Fruit fly (Drosophila melanogaster): ENCODE measurements around the gene msk.

Gene msk

DNA sequence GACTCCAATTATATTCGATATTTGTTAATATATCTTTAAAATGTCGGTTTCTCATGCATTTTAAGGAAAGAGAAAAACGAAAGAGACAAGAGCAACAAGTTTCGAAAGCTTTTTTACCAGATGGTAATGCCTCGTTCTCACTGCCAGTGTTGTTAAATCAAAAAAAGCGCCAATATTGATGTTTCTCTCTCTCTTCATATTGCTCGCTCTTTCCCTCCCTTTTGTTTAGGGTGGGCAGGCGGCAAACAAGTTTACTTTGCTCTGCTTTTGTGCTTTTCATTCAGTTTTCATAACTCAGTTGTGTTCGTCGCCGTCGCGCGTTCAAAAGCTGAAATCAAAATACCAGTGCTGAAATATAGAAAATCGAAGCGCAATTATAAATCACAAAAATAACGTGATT is 34.2 kb upstream of the msk start (continued):
- TF ChIP-seq salm (tag; optimal IDR thresholded peaks at IDR 0.05), result peak; percentile 20
- TF ChIP-seq CG12659 (GFP tag; optimal IDR thresholded peaks at IDR 0.05), result peak; percentile 44
- TF ChIP-seq tio (GFP tag; optimal IDR thresholded peaks at IDR 0.05), result no peak
- TF ChIP-seq row (GFP tag; IDR thresholded peaks at IDR 0.05), result peak; percentile 18; the same call in 1 of the 3 replicates
- TF ChIP-seq onecut (GFP tag; IDR thresholded peaks at IDR 0.05), result peak; percentile 82
- TF ChIP-seq CG14050 (GFP tag; IDR thresholded peaks at IDR 0.05), result no peak; the same call in 2 of the 3 replicates
- TF ChIP-seq odd (GFP tag; optimal IDR thresholded peaks at IDR 0.05), result peak; percentile 46
- peak; percentile 34 for TF ChIP-seq D19A (tag; optimal IDR thresholded peaks at IDR 0.05)
- TF ChIP-seq Mad (GFP tag; optimal IDR thresholded peaks at IDR 0.05), result peak; percentile 17
- no peak for TF ChIP-seq CG9876 (GFP tag; optimal IDR thresholded peaks at IDR 0.05)
- TF ChIP-seq CG4424 (GFP tag; optimal IDR thresholded peaks at IDR 0.05), result no peak
- peak; percentile 89 for TF ChIP-seq lab (GFP tag; optimal IDR thresholded peaks at IDR 0.05)
- TF ChIP-seq CG8290 (GFP tag; optimal IDR thresholded peaks at IDR 0.05), result peak; percentile 19
- peak; percentile 38 to 71 for TF ChIP-seq CG8290 (tag; optimal IDR thresholded peaks at IDR 0.05)
- TF ChIP-seq CG2875 (GFP tag; optimal IDR thresholded peaks at IDR 0.05), result peak; percentile 21
- TF ChIP-seq pzg (GFP tag; optimal IDR thresholded peaks at IDR 0.05), result peak; percentile 32
- peak; percentile 13 for TF ChIP-seq Ets97D (GFP tag; optimal IDR thresholded peaks at IDR 0.05)
- TF ChIP-seq CG10267 (tag; optimal IDR thresholded peaks at IDR 0.05), result peak; percentile 67
- peak; percentile 85 to 95 for TF ChIP-seq Trl (optimal IDR thresholded peaks at IDR 0.05)
- peak; percentile 64 for TF ChIP-seq Trl (GFP tag; optimal IDR thresholded peaks at IDR 0.05)
- peak; percentile 38; the same call in 1 of the 2 replicates for TF ChIP-seq CG14014 (GFP tag; IDR thresholded peaks at IDR 0.05)
- TF ChIP-seq sob (GFP tag; IDR thresholded peaks at IDR 0.05), result peak; percentile 66
- peak; percentile 65 for TF ChIP-seq BtbVII (GFP tag; optimal IDR thresholded peaks at IDR 0.05)
- 0 out of 2 replicates have a peak, but pooled peaks have one; percentile 20 for TF ChIP-seq ttk (GFP tag; IDR thresholded peaks at IDR 0.05)
- peak; percentile 41 for TF ChIP-seq cwo (GFP tag; optimal IDR thresholded peaks at IDR 0.05)
- TF ChIP-seq Vsx1 (GFP tag; optimal IDR thresholded peaks at IDR 0.05), result peak; percentile 6
- peak; percentile 14; the same call in 1 of the 2 replicates for TF ChIP-seq MBD-R2 (GFP tag; IDR thresholded peaks at IDR 0.05)
- no peak for TF ChIP-seq cg (GFP tag; optimal IDR thresholded peaks at IDR 0.05)
- TF ChIP-seq sqz (GFP tag; optimal IDR thresholded peaks at IDR 0.05), result peak; percentile 56
- peak; percentile 66 for TF ChIP-seq CG6765 (GFP tag; optimal IDR thresholded peaks at IDR 0.05)
- TF ChIP-seq CG16863 (GFP tag; optimal IDR thresholded peaks at IDR 0.05), result no peak
- TF ChIP-seq Hr3 (GFP tag; optimal IDR thresholded peaks at IDR 0.05), result no peak
- TF ChIP-seq HmgZ (tag; optimal IDR thresholded peaks at IDR 0.05), result peak; percentile 61
- TF ChIP-seq tup (GFP tag; optimal IDR thresholded peaks at IDR 0.05), result peak; percentile 6
- peak; percentile 5 for TF ChIP-seq ind (GFP tag; optimal IDR thresholded peaks at IDR 0.05)
- TF ChIP-seq CG13287 (GFP tag; IDR thresholded peaks at IDR 0.05; ENCODE audit: partially characterized antibody), result peak; percentile 72
- TF ChIP-seq CG10979 (tag; optimal IDR thresholded peaks at IDR 0.05), result no peak
- TF ChIP-seq Deaf1 (tag; optimal IDR thresholded peaks at IDR 0.05), result peak; percentile 52
- no peak for TF ChIP-seq CG33557 (GFP tag; optimal IDR thresholded peaks at IDR 0.05)
- TF ChIP-seq Chrac-16 (GFP tag; optimal IDR thresholded peaks at IDR 0.05), result no peak
- peak; percentile 0 for TF ChIP-seq Asciz (GFP tag; optimal IDR thresholded peaks at IDR 0.05)
- TF ChIP-seq CG32772 (GFP tag; IDR thresholded peaks at IDR 0.05), result no peak
- no peak for TF ChIP-seq hkb (optimal IDR thresholded peaks at IDR 0.05)
- TF ChIP-seq hkb (GFP tag; IDR thresholded peaks at IDR 0.05), result peak; percentile 67
- TF ChIP-seq CG34376 (GFP tag; optimal IDR thresholded peaks at IDR 0.05), result peak; percentile 76
- no peak for TF ChIP-seq Dfd (GFP tag; optimal IDR thresholded peaks at IDR 0.05)
- peak; percentile 1 for TF ChIP-seq CG1792 (GFP tag; optimal IDR thresholded peaks at IDR 0.05)
- no peak for TF ChIP-seq pan (optimal IDR thresholded peaks at IDR 0.05)
- no peak for TF ChIP-seq pan (GFP tag; optimal IDR thresholded peaks at IDR 0.05 in 1 of 2, IDR thresholded peaks at IDR 0.05 in 1 of 2)
- TF ChIP-seq CG15269 (tag; optimal IDR thresholded peaks at IDR 0.05), result peak; percentile 63
- TF ChIP-seq CG4328 (GFP tag; optimal IDR thresholded peaks at IDR 0.05), result peak; percentile 19
- TF ChIP-seq CG12299 (tag; optimal IDR thresholded peaks at IDR 0.05), result peak; percentile 57

Measured in whole organism, embryonic.